Fruit fly (Drosophila melanogaster) whole organism, prepupa: ENCODE measurements around the gene milt.

ENCODE experiments used
- CG16779 ChIP-seq: fragments of 200-800 bp; sonication (Bioruptor generic); optimal IDR thresholded peaks from 3 replicates; lab custom pipeline; 2017; ENCODE audit warnings: missing biosample characterization, mild to moderate bottlenecking, missing genetic modification characterization
- CG7368 ChIP-seq: fragments of 200-800 bp; sonication (Bioruptor generic); optimal IDR thresholded peaks from 3 replicates; lab custom pipeline; 2016; ENCODE audit warnings: missing biosample characterization, missing genetic modification characterization
- Gug ChIP-seq: fragments of 200-800 bp; sonication (Bioruptor generic); IDR thresholded peaks from 2 replicates; pipeline ENCODE4 v1.3.6; 2022; ENCODE audit warnings: missing biosample characterization, missing genetic modification characterization
- net ChIP-seq: fragments of 200-800 bp; sonication (Bioruptor generic); optimal IDR thresholded peaks from 3 replicates; lab custom pipeline; 2016; ENCODE audit warnings: missing biosample characterization, missing genetic modification characterization

DNA sequence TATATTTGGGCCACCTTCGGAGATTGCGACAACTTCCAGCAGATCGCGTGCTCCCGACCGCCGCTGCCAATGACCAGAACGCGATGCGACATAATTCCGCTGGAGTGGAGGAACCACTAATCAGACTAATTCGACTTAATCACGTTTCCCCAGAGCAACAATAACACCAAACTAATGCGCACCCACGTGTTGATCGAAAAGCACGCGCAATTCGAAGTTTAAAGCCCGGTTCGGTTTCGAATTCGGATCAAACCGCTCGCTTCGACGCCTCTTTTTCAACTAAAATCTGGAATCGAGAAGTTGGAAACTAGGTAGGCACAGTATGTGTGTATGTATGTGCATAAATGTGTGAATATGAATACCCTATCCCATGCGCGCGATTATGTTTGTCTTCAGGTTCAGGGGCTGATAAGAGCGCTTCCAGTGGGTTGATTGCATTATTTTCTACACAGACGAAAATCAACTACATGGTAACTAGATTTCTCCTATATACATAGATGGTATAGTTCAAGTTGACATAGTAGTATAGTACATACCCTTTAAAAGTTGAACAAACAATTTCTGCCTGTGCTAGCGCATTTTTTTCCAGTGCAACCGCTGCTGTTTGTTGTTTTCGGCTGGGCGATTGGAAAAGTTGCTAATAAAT, 13.9 kb upstream of the milt start, which contains the start of gene Gart:
- TF ChIP-seq net (GFP tag; lab: Kevin White, UChicago) (peak; percentile 77), Gug (peak; percentile 30; the same call in 1 of the 2 replicates), CG16779 (no peak), CG7368 (GFP tag; lab: Kevin White, UChicago) (peak; percentile 13)
